Worm (Caenorhabditis elegans) whole organism, L3 larva: ENCODE data around the gene grl-15.

Source experiments
- ceh-82 ChIP-seq: fragments of 150-350 bp; optimal IDR thresholded peaks from 2 replicates; lab custom pipeline; 2014; ENCODE audit warnings: missing biosample characterization, missing genetic modification characterization
- ceh-9 ChIP-seq: sonication (generic microtip); optimal IDR thresholded peaks from 2 replicates; lab custom pipeline; 2018; ENCODE audit warnings: missing biosample characterization, missing genetic modification characterization
- fos-1 ChIP-seq: fragments of 150-350 bp; optimal IDR thresholded peaks from 2 replicates; lab custom pipeline; 2014; ENCODE audit warnings: missing biosample characterization, missing genetic modification characterization
- nhr-76 ChIP-seq: fragments of 150-350 bp; sonication (generic microtip); optimal IDR thresholded peaks from 5 replicates; lab custom pipeline; 2014; ENCODE audit warnings: missing biosample characterization, missing genetic modification characterization
- skn-1 ChIP-seq: fragments of 150-350 bp; optimal IDR thresholded peaks from 2 replicates; lab custom pipeline; 2014; ENCODE audit warnings: missing biosample characterization, missing genetic modification characterization

- TF ChIP-seq skn-1 (tag; lab: Kevin White, UChicago) = no peak
- no peak for TF ChIP-seq fos-1 (tag; lab: Kevin White, UChicago)
- TF ChIP-seq ceh-9 (tag; lab: Kevin White, UChicago) = no peak
- TF ChIP-seq ceh-82 (tag; lab: Kevin White, UChicago) = no peak
- no peak for TF ChIP-seq nhr-76 (tag; lab: Kevin White, UChicago)
These were observed 14.4 kb downstream of the grl-15 start for ce11 chrIII:12221452-12221851.
